Worm (Caenorhabditis elegans): ENCODE results near the gene R07B1.8.

The R07B1.8 gene

ce11 chrX:9872554-9872953 lies at the start of gene R07B1.8:
R07B1.8 (minus strand) TSS chrX:9872654.
- no peak for TF ChIP-seq hmg-1.1 (GFP tag; IDR thresholded peaks at IDR 0.05)

ce11 chrX:9921257-9921656 lies 48.8 kb upstream of the R07B1.8 start, which contains the start of gene C17G1.2:
C17G1.2 (plus strand) TSS chrX:9921557.
- TF ChIP-seq F10B5.3 (tag; optimal IDR thresholded peaks at IDR 0.05) (no peak), unc-130 (GFP tag; optimal IDR thresholded peaks at IDR 0.05) (no peak), dmd-8 (GFP tag; IDR thresholded peaks at IDR 0.05) (no peak), spr-1 (tag; optimal IDR thresholded peaks at IDR 0.05) (no peak), mdt-29 (GFP tag; IDR thresholded peaks at IDR 0.05) (no peak), daf-8 (GFP tag; IDR thresholded peaks at IDR 0.05) (no peak), lin-1 (GFP tag; IDR thresholded peaks at IDR 0.05) (no peak), spr-3 (GFP tag; optimal IDR thresholded peaks at IDR 0.05) (no peak), zip-11 (GFP tag; IDR thresholded peaks at IDR 0.05) (no peak), ceh-62 (tag; optimal IDR thresholded peaks at IDR 0.05) (no peak), set-16 (GFP tag; IDR thresholded peaks at IDR 0.05) (no peak), gei-8 (GFP tag; optimal IDR thresholded peaks at IDR 0.05) (no peak), ama-1 (optimal IDR thresholded peaks at IDR 0.05) (no peak), snpc-4 (tag; optimal IDR thresholded peaks at IDR 0.05) (no peak), F49E8.2 (tag; optimal IDR thresholded peaks at IDR 0.05; ENCODE audit: borderline replicate concordance) (no peak), jun-1 (tag; optimal IDR thresholded peaks at IDR 0.05) (no peak), mes-2 (tag; optimal IDR thresholded peaks at IDR 0.05; ENCODE audit: poor library complexity, severe bottlenecking) (no peak)

- no peak for TF ChIP-seq hmg-1.1 (GFP tag; IDR thresholded peaks at IDR 0.05)
- no peak for TF ChIP-seq tra-1 (GFP tag; IDR thresholded peaks at IDR 0.05)
- no peak for TF ChIP-seq lim-7 (GFP tag; IDR thresholded peaks at IDR 0.05)
- TF ChIP-seq zfp-3 (GFP tag; conservative IDR thresholded peaks at IDR 0.05): no peak
- no peak for TF ChIP-seq mes-2 (tag; optimal IDR thresholded peaks at IDR 0.05; ENCODE audit: poor library complexity, severe bottlenecking)
- TF ChIP-seq ctbp-1 (GFP tag; IDR thresholded peaks at IDR 0.05): no peak
- no peak for TF ChIP-seq Y48G9A.11 (GFP tag; IDR thresholded peaks at IDR 0.05)
- no peak for TF ChIP-seq nhr-102 (tag; optimal IDR thresholded peaks at IDR 0.05)
- no peak for TF ChIP-seq nhr-10 (tag; optimal IDR thresholded peaks at IDR 0.05)
- TF ChIP-seq spr-1 (tag; optimal IDR thresholded peaks at IDR 0.05): no peak
- TF ChIP-seq hlh-11 (tag; optimal IDR thresholded peaks at IDR 0.05): no peak
- no peak for TF ChIP-seq duxl-1 (tag; optimal IDR thresholded peaks at IDR 0.05; ENCODE audit: poor library complexity)
- TF ChIP-seq nhr-76 (tag; optimal IDR thresholded peaks at IDR 0.05): no peak
- no peak for TF ChIP-seq lir-3 (tag; optimal IDR thresholded peaks at IDR 0.05)
- no peak for TF ChIP-seq nhr-25 (tag; optimal IDR thresholded peaks at IDR 0.05; ENCODE audit: borderline replicate concordance, insufficient read depth)
- no peak for TF ChIP-seq F26F4.8 (GFP tag; conservative IDR thresholded peaks at IDR 0.05)
Measured at ce11 chrX:9918997-9919396, 46.5 kb upstream of the R07B1.8 start, which contains the start of gene folr-1. folr-1 (plus strand) TSS chrX:9919297.

- TF ChIP-seq zfp-3 (GFP tag; conservative IDR thresholded peaks at IDR 0.05) (no peak), daf-16 (GFP tag; optimal IDR thresholded peaks at IDR 0.05) (no peak), daf-16 (tag; optimal IDR thresholded peaks at IDR 0.05) (no peak), F44E2.7 (GFP tag; IDR thresholded peaks at IDR 0.05) (no peak), zfp-2 (tag; optimal IDR thresholded peaks at IDR 0.05) (no peak), lin-1 (GFP tag; IDR thresholded peaks at IDR 0.05) (no peak), Y48G9A.11 (GFP tag; IDR thresholded peaks at IDR 0.05) (no peak), skn-1 (tag; optimal IDR thresholded peaks at IDR 0.05) (no peak)
Measured at ce11 chrX:9917362-9917761, 44.9 kb upstream of the R07B1.8 start, which contains the start of gene F21G4.6. F21G4.6 (minus strand) TSS chrX:9917448.
